Worm (Caenorhabditis elegans): ENCODE results near the gene hlh-15.

Gene hlh-15

DNA sequence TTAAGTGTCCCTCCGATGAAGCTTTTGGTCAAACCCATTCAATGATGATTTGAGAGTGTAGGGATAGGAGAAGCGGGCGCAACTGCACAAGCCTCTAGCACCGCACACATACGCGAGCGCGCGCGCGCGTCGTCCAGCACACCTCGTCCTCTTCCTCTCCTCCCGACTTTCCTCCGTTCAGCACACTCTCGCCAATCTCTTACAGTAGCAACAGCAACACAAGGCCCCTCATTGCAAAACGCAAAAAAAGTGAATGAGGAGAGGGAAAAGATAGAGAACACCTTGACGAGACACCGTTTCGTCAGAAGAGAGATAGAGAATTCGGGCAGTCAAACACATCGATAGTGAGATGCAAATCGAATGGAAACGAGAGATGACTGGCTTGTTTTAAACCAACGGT lies 19.3 kb upstream of the hlh-15 start (continued):
- peak in 1 of 2 experiments; percentile 31 for TF ChIP-seq mdl-1 (tag; optimal IDR thresholded peaks at IDR 0.05)
- peak; percentile 95 for TF ChIP-seq blmp-1 (tag; optimal IDR thresholded peaks at IDR 0.05)
- no peak for TF ChIP-seq C16A3.4 (tag; optimal IDR thresholded peaks at IDR 0.05)

DNA sequence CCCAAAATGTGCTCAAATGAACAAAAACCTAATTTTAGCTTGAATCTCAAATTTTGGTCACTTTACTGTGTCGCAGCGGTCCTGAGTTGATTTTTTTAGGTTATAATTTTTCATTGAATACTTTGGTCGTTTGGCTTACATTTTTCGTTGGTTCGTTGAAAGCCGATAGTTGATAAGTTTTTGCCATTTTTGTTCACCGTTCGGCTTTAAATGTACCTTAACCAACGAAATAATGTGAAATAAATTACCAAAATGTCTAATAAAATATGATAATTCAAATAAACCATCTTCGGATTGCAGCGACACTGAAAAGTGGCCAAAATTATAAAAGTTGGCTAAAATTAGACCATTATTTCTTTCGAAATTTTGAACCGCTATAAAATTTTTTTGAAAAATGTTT lies 17.1 kb upstream of the hlh-15 start:
- TF ChIP-seq lin-39 (tag; optimal IDR thresholded peaks at IDR 0.05) (no peak), fos-1 (tag; optimal IDR thresholded peaks at IDR 0.05) (no peak), efl-3 (GFP tag; optimal IDR thresholded peaks at IDR 0.05) (no peak), jun-1 (tag; optimal IDR thresholded peaks at IDR 0.05) (no peak), hlh-4 (tag; optimal IDR thresholded peaks at IDR 0.05) (no peak), lin-35 (GFP tag; optimal IDR thresholded peaks at IDR 0.05) (no peak), unc-62 (GFP tag; optimal IDR thresholded peaks at IDR 0.05) (no peak), F16B12.6 (tag; optimal IDR thresholded peaks at IDR 0.05) (no peak), mdl-1 (tag; optimal IDR thresholded peaks at IDR 0.05) (no peak), zip-4 (GFP tag; optimal IDR thresholded peaks at IDR 0.05) (no peak), egl-13 (tag; optimal IDR thresholded peaks at IDR 0.05) (no peak), mef-2 (tag; optimal IDR thresholded peaks at IDR 0.05) (no peak), lin-14 (GFP tag; optimal IDR thresholded peaks at IDR 0.05) (no peak), pax-3 (tag; optimal IDR thresholded peaks at IDR 0.05) (no peak), nhr-20 (tag; optimal IDR thresholded peaks at IDR 0.05) (no peak)

DNA sequence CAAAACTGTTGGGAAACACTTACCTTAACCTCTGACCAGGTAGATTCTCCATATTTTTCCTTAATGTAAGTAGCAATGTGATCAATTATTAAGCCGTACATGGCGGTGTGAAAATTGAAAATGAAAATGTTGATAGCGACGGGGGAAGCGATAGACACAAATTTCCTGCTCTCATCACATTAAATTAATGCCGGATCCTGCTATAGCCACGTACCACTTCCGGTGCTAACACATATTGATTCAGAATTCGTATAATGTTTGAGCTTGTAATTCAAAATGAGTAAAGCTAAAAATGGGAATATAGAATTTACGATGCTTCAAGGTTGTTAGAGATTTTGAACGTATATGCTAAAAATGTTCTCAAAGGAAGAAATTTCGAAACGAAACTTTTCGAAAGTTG lies 14.2 kb upstream of the hlh-15 start, which contains the start of gene gcy-31:
TSS of gene gcy-31 (minus strand) at position 101 of the 400 bp plus-strand sequence.
- TF ChIP-seq egl-13 (tag; optimal IDR thresholded peaks at IDR 0.05) (peak; percentile 25), nhr-28 (tag; optimal IDR thresholded peaks at IDR 0.05) (no peak)

DNA sequence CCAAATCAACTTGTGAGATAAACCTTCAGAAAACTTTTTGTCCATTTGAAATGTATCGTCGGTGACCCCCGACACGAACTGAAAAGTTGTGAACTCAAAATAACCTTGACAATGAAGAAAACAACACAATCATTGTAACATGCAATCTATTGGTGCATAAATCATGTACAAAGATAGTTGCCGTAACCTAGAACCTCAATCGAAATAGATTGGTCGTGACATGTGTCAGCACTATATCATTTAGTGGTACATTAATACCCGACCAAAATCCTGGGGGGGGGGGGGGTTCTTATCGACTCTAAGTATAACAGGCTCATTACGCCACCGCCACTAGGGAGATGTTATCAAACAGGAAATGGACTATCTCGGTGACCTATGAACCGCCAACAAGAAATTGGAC lies 13.8 kb upstream of the hlh-15 start:
- TF ChIP-seq dpl-1 (GFP tag; optimal IDR thresholded peaks at IDR 0.05) (no peak), C04F5.9 (tag; optimal IDR thresholded peaks at IDR 0.05) (no peak), pqm-1 (tag; optimal IDR thresholded peaks at IDR 0.05) (no peak), nhr-77 (tag; optimal IDR thresholded peaks at IDR 0.05) (no peak), alr-1 (tag; optimal IDR thresholded peaks at IDR 0.05; ENCODE audit: borderline replicate concordance) (no peak), zag-1 (tag; optimal IDR thresholded peaks at IDR 0.05) (no peak), sptf-1 (tag; optimal IDR thresholded peaks at IDR 0.05) (no peak)

DNA sequence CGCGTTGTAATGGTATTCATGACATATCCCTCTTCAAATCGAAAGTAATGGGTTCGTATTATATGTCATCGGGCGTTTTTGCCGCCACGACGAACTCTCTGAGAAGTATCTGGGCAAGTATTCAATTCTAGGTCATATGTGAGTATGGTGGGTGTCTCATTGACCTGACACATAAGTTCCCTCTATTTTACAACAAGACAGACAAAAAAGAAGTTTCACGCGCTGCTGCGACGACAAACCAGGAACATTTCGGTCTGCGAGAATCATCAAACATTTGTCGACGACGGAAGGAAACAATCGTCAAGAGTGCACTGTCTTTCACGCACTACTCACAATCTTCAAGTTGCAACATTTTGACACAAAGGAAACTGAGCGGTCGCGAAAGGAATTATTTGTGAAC lies 12.1 kb upstream of the hlh-15 start:
- no peak for TF ChIP-seq dpl-1 (GFP tag; optimal IDR thresholded peaks at IDR 0.05)
- no peak for TF ChIP-seq rnt-1 (tag; optimal IDR thresholded peaks at IDR 0.05)
- TF ChIP-seq vab-15 (tag; optimal IDR thresholded peaks at IDR 0.05): no peak
- TF ChIP-seq pag-3 (tag; optimal IDR thresholded peaks at IDR 0.05; ENCODE audit: borderline replicate concordance, insufficient read depth): no peak
- peak; percentile 27 for TF ChIP-seq blmp-1 (tag; optimal IDR thresholded peaks at IDR 0.05)
- no peak for TF ChIP-seq elt-2 (tag; optimal IDR thresholded peaks at IDR 0.05)
- TF ChIP-seq nhr-85 (tag): peak; percentile 22
- TF ChIP-seq unc-98 (GFP tag; IDR thresholded peaks at IDR 0.05): no peak
- no peak for TF ChIP-seq ets-5 (GFP tag; IDR thresholded peaks at IDR 0.05)
- TF ChIP-seq nhr-90 (tag; optimal IDR thresholded peaks at IDR 0.05; ENCODE audit: poor library complexity): no peak
- TF ChIP-seq fos-1 (tag; optimal IDR thresholded peaks at IDR 0.05): no peak
- TF ChIP-seq nhr-12 (tag; optimal IDR thresholded peaks at IDR 0.05): no peak
- TF ChIP-seq ceh-63 (GFP tag; optimal IDR thresholded peaks at IDR 0.05): no peak
- no peak for TF ChIP-seq zag-1 (tag; optimal IDR thresholded peaks at IDR 0.05)
- no peak for TF ChIP-seq nhr-19 (GFP tag; conservative IDR thresholded peaks at IDR 0.05)
